Worm (Caenorhabditis elegans) whole organism, mixed stage, embryonic: ENCODE results near the gene F14F3.4.

Source experiments
- M03D4.4 ChIP-seq: sonication (generic microtip); optimal IDR thresholded peaks from 2 replicates; lab custom pipeline; 2017; ENCODE audit warnings: mild to moderate bottlenecking, missing genetic modification characterization, missing compliant biosample characterization
- bed-3 ChIP-seq: fragments of 200-800 bp; sonication (Bioruptor generic); optimal IDR thresholded peaks from 3 replicates; lab custom pipeline; 2018; ENCODE audit warnings: mild to moderate bottlenecking, missing genetic modification characterization, moderate library complexity, missing compliant biosample characterization
- blmp-1 ChIP-seq: fragments of 150-350 bp; optimal IDR thresholded peaks from 2 replicates; lab custom pipeline; 2014; ENCODE audit warnings: missing biosample characterization, missing genetic modification characterization
- ceh-39 ChIP-seq: fragments of 150-350 bp; optimal IDR thresholded peaks from 2 replicates; lab custom pipeline; 2014; ENCODE audit warnings: missing biosample characterization, missing genetic modification characterization
- ceh-43 ChIP-seq: fragments of 200-800 bp; sonication (Bioruptor generic); optimal IDR thresholded peaks from 2 replicates; lab custom pipeline; 2018; ENCODE audit warnings: mild to moderate bottlenecking, missing genetic modification characterization, moderate library complexity, missing compliant biosample characterization
- ceh-83 ChIP-seq: fragments of 200-800 bp; sonication (Bioruptor generic); optimal IDR thresholded peaks from 2 replicates; lab custom pipeline; 2018; ENCODE audit warnings: mild to moderate bottlenecking, missing genetic modification characterization, missing compliant biosample characterization
- ces-1 ChIP-seq: fragments of 150-350 bp; optimal IDR thresholded peaks from 2 replicates; lab custom pipeline; 2014; ENCODE audit warnings: missing biosample characterization, missing genetic modification reagents, missing genetic modification characterization
- cnd-1 ChIP-seq: fragments of 200-800 bp; sonication (Bioruptor generic); optimal IDR thresholded peaks from 2 replicates; lab custom pipeline; 2018; ENCODE audit warnings: mild to moderate bottlenecking, missing genetic modification characterization, missing compliant biosample characterization
- drap-1 ChIP-seq: fragments of 200-800 bp; sonication (Bioruptor generic); optimal IDR thresholded peaks from 3 replicates; lab custom pipeline; 2018; ENCODE audit warnings: mild to moderate bottlenecking, missing genetic modification characterization, missing compliant biosample characterization
- elt-1 ChIP-seq: sonication (generic microtip); optimal IDR thresholded peaks from 2 replicates; lab custom pipeline; 2017; ENCODE audit warnings: missing genetic modification characterization, mild to moderate bottlenecking, missing compliant biosample characterization, antibody characterized with exemption, moderate library complexity, borderline replicate concordance; ENCODE audit not compliant: insufficient read depth
- elt-3 ChIP-seq: fragments of 150-350 bp; optimal IDR thresholded peaks from 2 replicates; lab custom pipeline; 2014; ENCODE audit warnings: missing biosample characterization, missing genetic modification characterization
- flh-1 ChIP-seq: fragments of 200-800 bp; sonication (Bioruptor generic); optimal IDR thresholded peaks from 2 replicates; lab custom pipeline; 2018; ENCODE audit warnings: mild to moderate bottlenecking, missing genetic modification characterization, moderate library complexity, missing compliant biosample characterization
- ham-2 ChIP-seq: fragments of 200-800 bp; sonication (Bioruptor generic); optimal IDR thresholded peaks from 2 replicates; lab custom pipeline; 2018; ENCODE audit warnings: mild to moderate bottlenecking, missing genetic modification characterization, missing compliant biosample characterization
- hlh-1 ChIP-seq: fragments of 150-350 bp; optimal IDR thresholded peaks from 2 replicates; lab custom pipeline; 2014; ENCODE audit warnings: missing biosample characterization, missing genetic modification reagents, missing genetic modification characterization
- lin-13 ChIP-seq: fragments of 150-350 bp; optimal IDR thresholded peaks from 2 replicates; lab custom pipeline; 2014; ENCODE audit warnings: missing biosample characterization, missing genetic modification characterization
- lin-32 ChIP-seq: fragments of 200-800 bp; sonication (Bioruptor generic); optimal IDR thresholded peaks from 2 replicates; lab custom pipeline; 2018; ENCODE audit warnings: mild to moderate bottlenecking, missing genetic modification characterization, missing compliant biosample characterization
- lsy-2 ChIP-seq: fragments of 150-350 bp; optimal IDR thresholded peaks from 2 replicates; lab custom pipeline; 2014; ENCODE audit warnings: missing biosample characterization, missing genetic modification characterization
- mab-5 ChIP-seq: fragments of 150-350 bp; optimal IDR thresholded peaks from 2 replicates; lab custom pipeline; 2014; ENCODE audit warnings: missing biosample characterization, missing genetic modification characterization
- mep-1 ChIP-seq: fragments of 150-350 bp; optimal IDR thresholded peaks from 2 replicates; lab custom pipeline; 2017; ENCODE audit warnings: missing biosample characterization, missing genetic modification reagents, missing genetic modification characterization, inconsistent platforms
- mls-2 ChIP-seq: sonication (generic microtip); optimal IDR thresholded peaks from 2 replicates; lab custom pipeline; 2016; ENCODE audit warnings: mild to moderate bottlenecking, missing genetic modification characterization, moderate library complexity, missing compliant biosample characterization
- nhr-12 ChIP-seq: fragments of 150-350 bp; optimal IDR thresholded peaks from 2 replicates; lab custom pipeline; 2014; ENCODE audit warnings: missing biosample characterization, missing genetic modification characterization
- nhr-2 ChIP-seq: fragments of 150-350 bp; optimal IDR thresholded peaks from 2 replicates; lab custom pipeline; 2014; ENCODE audit warnings: missing biosample characterization, missing genetic modification characterization
- nhr-237 ChIP-seq: fragments of 150-350 bp; optimal IDR thresholded peaks from 2 replicates; lab custom pipeline; 2014; ENCODE audit warnings: missing biosample characterization, missing genetic modification characterization
- nhr-28 ChIP-seq: fragments of 150-350 bp; optimal IDR thresholded peaks from 2 replicates; lab custom pipeline; 2014; ENCODE audit warnings: missing biosample characterization, missing genetic modification characterization
- nhr-76 ChIP-seq: sonication (generic microtip); optimal IDR thresholded peaks from 2 replicates; lab custom pipeline; 2017; ENCODE audit warnings: missing biosample characterization, missing genetic modification characterization
- pha-4 ChIP-seq: fragments of 150-350 bp; optimal IDR thresholded peaks from 2 replicates; lab custom pipeline; 2018; ENCODE audit warnings: missing biosample characterization, missing genetic modification reagents, missing genetic modification characterization
- sem-2 ChIP-seq: fragments of 200-800 bp; sonication (Bioruptor generic); optimal IDR thresholded peaks from 2 replicates; lab custom pipeline; 2018; ENCODE audit warnings: mild to moderate bottlenecking, missing genetic modification characterization, missing compliant biosample characterization
- snpc-4 ChIP-seq: fragments of 150-350 bp; optimal IDR thresholded peaks from 2 replicates; lab custom pipeline; 2014; ENCODE audit warnings: missing biosample characterization, missing genetic modification characterization
- sptf-1 ChIP-seq: sonication (generic microtip); optimal IDR thresholded peaks from 2 replicates; lab custom pipeline; 2017; ENCODE audit warnings: mild to moderate bottlenecking, missing genetic modification characterization, moderate library complexity, missing compliant biosample characterization
- tbx-8 ChIP-seq: fragments of 200-800 bp; sonication (Bioruptor generic); optimal IDR thresholded peaks from 2 replicates; lab custom pipeline; 2018; ENCODE audit warnings: mild to moderate bottlenecking, missing genetic modification characterization, moderate library complexity, missing compliant biosample characterization
- unc-120 ChIP-seq: sonication (generic microtip); optimal IDR thresholded peaks from 2 replicates; lab custom pipeline; 2017; ENCODE audit warnings: missing genetic modification characterization, missing compliant biosample characterization; ENCODE audit not compliant: poor library complexity, severe bottlenecking
- unc-39 ChIP-seq: fragments of 150-350 bp; optimal IDR thresholded peaks from 2 replicates; lab custom pipeline; 2014; ENCODE audit warnings: missing biosample characterization, missing genetic modification characterization
- unc-62 ChIP-seq: fragments of 150-350 bp; optimal IDR thresholded peaks from 2 replicates; lab custom pipeline; 2014; ENCODE audit warnings: missing biosample characterization, missing genetic modification reagents, missing genetic modification characterization
- zip-8 ChIP-seq: fragments of 150-350 bp; optimal IDR thresholded peaks from 2 replicates; lab custom pipeline; 2014; ENCODE audit warnings: missing biosample characterization, missing genetic modification characterization
- ztf-11 ChIP-seq: fragments of 150-350 bp; optimal IDR thresholded peaks from 2 replicates; lab custom pipeline; 2014; ENCODE audit warnings: missing biosample characterization, missing genetic modification characterization

F14F3.4 gene

ce11 chrX:10521313-10521712, at the start of gene F14F3.4:
Gene F14F3.4, minus strand, starts transcription at chrX:10521413.
- TF ChIP-seq ham-2 (GFP tag; lab: Kevin White, UChicago): no peak
- TF ChIP-seq nhr-76 (tag; lab: Kevin White, UChicago): no peak
- TF ChIP-seq bed-3 (GFP tag; lab: Kevin White, UChicago): no peak
- no peak for TF ChIP-seq mls-2
- no peak for TF ChIP-seq elt-3 (tag; lab: Kevin White, UChicago)
- TF ChIP-seq ces-1 (GFP tag; lab: Kevin White, UChicago): no peak
- TF ChIP-seq lin-13 (tag; lab: Kevin White, UChicago): no peak

- no peak for TF ChIP-seq nhr-76 (tag; lab: Kevin White, UChicago)
- no peak for TF ChIP-seq zip-8 (tag; lab: Kevin White, UChicago)
- no peak for TF ChIP-seq mab-5 (tag; lab: Kevin White, UChicago)
- TF ChIP-seq lin-13 (tag; lab: Kevin White, UChicago): no peak
- TF ChIP-seq sem-2 (GFP tag; lab: Kevin White, UChicago): no peak
- no peak for TF ChIP-seq blmp-1 (tag; lab: Kevin White, UChicago)
- TF ChIP-seq ceh-39 (tag; lab: Kevin White, UChicago): no peak
- TF ChIP-seq lsy-2 (tag; lab: Kevin White, UChicago): no peak
- TF ChIP-seq nhr-12 (tag; lab: Kevin White, UChicago): no peak
- no peak for TF ChIP-seq nhr-237 (tag; lab: Kevin White, UChicago)
- TF ChIP-seq ztf-11 (tag; lab: Kevin White, UChicago): no peak
- no peak for TF ChIP-seq pha-4 (tag; lab: Kevin White, UChicago)
- TF ChIP-seq ces-1 (GFP tag; lab: Kevin White, UChicago): no peak
- TF ChIP-seq lin-32: no peak
- no peak for TF ChIP-seq M03D4.4 (tag; lab: Kevin White, UChicago)
- TF ChIP-seq unc-39: no peak
These were observed 48.0 kb upstream of the F14F3.4 start, which contains the start of gene bet-2 for ce11 chrX:10569185-10569584. Gene bet-2, plus strand, starts transcription at chrX:10569273.

ce11 chrX:10568385-10569149, 47.4 kb upstream of the F14F3.4 start:
- TF ChIP-seq ceh-39 (tag; lab: Kevin White, UChicago): peak; percentile 78
- TF ChIP-seq flh-1 (GFP tag; lab: Kevin White, UChicago): peak; percentile 31
- TF ChIP-seq unc-62 (GFP tag; lab: Kevin White, UChicago): peak; percentile 54
- peak; percentile 58 for TF ChIP-seq mab-5 (tag; lab: Kevin White, UChicago)
- TF ChIP-seq snpc-4 (tag; lab: Kevin White, UChicago): no peak
- peak; percentile 54 for TF ChIP-seq lsy-2 (tag; lab: Kevin White, UChicago)
- TF ChIP-seq M03D4.4 (tag; lab: Kevin White, UChicago): peak; percentile 77
- peak; percentile 65 for TF ChIP-seq lin-13 (tag; lab: Kevin White, UChicago)
- TF ChIP-seq ceh-83: peak; percentile 61
- TF ChIP-seq ceh-43 (GFP tag; lab: Kevin White, UChicago): no peak
- TF ChIP-seq mls-2: peak; percentile 86
- TF ChIP-seq sptf-1 (tag; lab: Kevin White, UChicago): peak; percentile 79
- TF ChIP-seq unc-120 (tag; lab: Kevin White, UChicago): peak; percentile 93
- peak; percentile 26 for TF ChIP-seq zip-8 (tag; lab: Kevin White, UChicago)
- peak; percentile 70 for TF ChIP-seq cnd-1 (tag; lab: Kevin White, UChicago)
- no peak for TF ChIP-seq bed-3 (GFP tag; lab: Kevin White, UChicago)
- peak; percentile 95 for TF ChIP-seq mep-1 (tag; lab: Kevin White, UChicago)
- TF ChIP-seq blmp-1 (tag; lab: Kevin White, UChicago): peak; percentile 33
- peak; percentile 30 for TF ChIP-seq unc-39
- peak; percentile 80 for TF ChIP-seq hlh-1 (tag; lab: Kevin White, UChicago)
- TF ChIP-seq drap-1: peak; percentile 66
- no peak for TF ChIP-seq elt-3 (tag; lab: Kevin White, UChicago)
- TF ChIP-seq pha-4 (tag; lab: Kevin White, UChicago): peak; percentile 70
- TF ChIP-seq ztf-11 (tag; lab: Kevin White, UChicago): peak; percentile 78
- peak; percentile 15 for TF ChIP-seq tbx-8 (GFP tag; lab: Kevin White, UChicago)
- TF ChIP-seq nhr-76 (tag; lab: Kevin White, UChicago): peak; percentile 46
- TF ChIP-seq nhr-2 (tag; lab: Kevin White, UChicago): peak; percentile 77
- peak; percentile 93 for TF ChIP-seq ces-1 (GFP tag; lab: Kevin White, UChicago)
- TF ChIP-seq sem-2 (GFP tag; lab: Kevin White, UChicago): peak; percentile 25
- TF ChIP-seq lin-32: peak; percentile 25
- TF ChIP-seq elt-1 (tag; lab: Kevin White, UChicago): peak; percentile 9
- peak; percentile 90 for TF ChIP-seq nhr-237 (tag; lab: Kevin White, UChicago)
- no peak for TF ChIP-seq nhr-12 (tag; lab: Kevin White, UChicago)
- no peak for TF ChIP-seq nhr-28 (tag; lab: Kevin White, UChicago)
- TF ChIP-seq ham-2 (GFP tag; lab: Kevin White, UChicago): peak; percentile 100
- TF ChIP-seq, all 35 proteins: peak for 29
